Worm (Caenorhabditis elegans) whole organism, L1 larva: Measurements from ENCODE around the gene Y11D7A.10.

ENCODE experiments used
- ceh-8 ChIP-seq: fragments of 200-800 bp; sonication (Bioruptor generic); optimal IDR thresholded peaks from 2 replicates; lab custom pipeline; 2018; ENCODE audit warnings: mild to moderate bottlenecking, missing genetic modification characterization, moderate library complexity, missing compliant biosample characterization
- fkh-4 ChIP-seq: sonication (generic microtip); optimal IDR thresholded peaks from 2 replicates; lab custom pipeline; 2016; ENCODE audit warnings: missing compliant biosample characterization, missing genetic modification characterization, borderline replicate concordance
- nhr-11 ChIP-seq: fragments of 150-350 bp; optimal IDR thresholded peaks from 2 replicates; lab custom pipeline; 2014; ENCODE audit warnings: missing biosample characterization, missing genetic modification characterization
- rnt-1 ChIP-seq: sonication (generic microtip); optimal IDR thresholded peaks from 2 replicates; lab custom pipeline; 2016; ENCODE audit warnings: mild to moderate bottlenecking, missing genetic modification characterization, moderate library complexity, missing compliant biosample characterization
- unc-62 ChIP-seq: fragments of 150-350 bp; optimal IDR thresholded peaks from 2 replicates; lab custom pipeline; 2014; ENCODE audit warnings: missing biosample characterization, missing genetic modification reagents, missing genetic modification characterization
- ztf-11 ChIP-seq, 2 experiments: sonication (generic microtip); optimal IDR thresholded peaks; 2 replicates each; lab custom pipeline; 2016 to 2017; ENCODE audit warnings: missing genetic modification characterization in 2 of 2, missing biosample characterization in 1 of 2, missing compliant biosample characterization in 1 of 2

DNA sequence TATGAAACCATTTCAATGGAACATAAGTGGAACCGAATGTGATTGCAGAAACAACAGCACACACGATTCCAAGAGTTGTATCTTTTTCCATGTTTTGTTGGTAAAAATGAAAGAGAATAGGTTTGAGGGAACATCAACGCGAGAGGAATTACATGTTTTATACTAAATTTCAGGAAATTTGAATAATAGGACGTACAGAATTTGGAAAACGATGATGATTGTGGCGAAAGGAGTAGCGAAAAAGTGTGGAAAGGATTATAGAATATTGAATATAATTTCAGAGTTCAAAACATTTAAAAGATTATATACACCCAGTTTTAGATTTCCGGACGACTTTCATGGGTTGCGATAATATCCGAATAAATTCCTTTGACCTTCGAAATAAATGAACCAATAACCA is 49.4 kb upstream of the Y11D7A.10 start, which contains the start of gene F49C12.6:
- TF ChIP-seq unc-62 (GFP tag; lab: Kevin White, UChicago) (no peak), ceh-8 (no peak), ztf-11 (tag; optimal IDR thresholded peaks at IDR 0.05; lab: Kevin White, UChicago) (no peak), rnt-1 (tag; lab: Kevin White, UChicago) (no peak), nhr-11 (no peak), fkh-4 (tag; lab: Kevin White, UChicago) (no peak)
